Fruit fly (Drosophila melanogaster): ENCODE measurements around the gene CG17375.

The CG17375 gene

dm6 chr2L:6805783-6806182 lies at the start of gene CG17375:
Gene CG17375 (minus strand): TSS chr2L:6805792.
- TF ChIP-seq Fer2 (tag; optimal IDR thresholded peaks at IDR 0.05) (no peak), CG34224 (GFP tag; IDR thresholded peaks at IDR 0.05; ENCODE audit: partially characterized antibody) (no peak), CG4424 (GFP tag; optimal IDR thresholded peaks at IDR 0.05) (no peak), CG8290 (GFP tag; optimal IDR thresholded peaks at IDR 0.05) (no peak), CG8290 (tag; optimal IDR thresholded peaks at IDR 0.05) (no peak), prd (optimal IDR thresholded peaks at IDR 0.05) (peak in 1 of 2 experiments; percentile 39), prd (GFP tag; IDR thresholded peaks at IDR 0.05) (no peak), ara (GFP tag; IDR thresholded peaks at IDR 0.05) (no peak), bcd (GFP tag; optimal IDR thresholded peaks at IDR 0.05) (no peak), Poxn (GFP tag; IDR thresholded peaks at IDR 0.05) (no peak), CG6654 (GFP tag; optimal IDR thresholded peaks at IDR 0.05) (peak; percentile 92), B-H1 (GFP tag; IDR thresholded peaks at IDR 0.05) (no peak), maf-S (GFP tag; optimal IDR thresholded peaks at IDR 0.05) (no peak)

DNA sequence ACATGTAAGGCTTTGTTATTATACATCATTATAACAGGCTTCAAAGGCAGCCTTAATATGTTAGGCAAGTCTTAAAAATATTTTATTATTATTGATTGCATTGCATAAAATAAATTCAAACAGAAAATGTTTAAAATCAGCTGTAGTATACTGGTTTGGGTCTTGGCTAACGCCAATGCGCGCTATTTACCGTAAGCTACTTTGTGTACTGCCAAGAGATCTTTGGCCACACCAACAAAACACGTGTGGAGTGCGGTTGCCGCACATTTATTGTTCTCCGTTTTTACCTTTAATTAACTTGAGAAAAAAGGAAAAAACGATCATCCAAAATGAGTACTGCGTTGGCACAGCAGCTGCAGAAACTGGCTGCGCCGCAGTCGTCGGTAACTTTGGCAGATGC lies 48.3 kb upstream of the CG17375 start:
- peak; percentile 43 for TF ChIP-seq CG10267 (tag; optimal IDR thresholded peaks at IDR 0.05)
- TF ChIP-seq exex (tag; optimal IDR thresholded peaks at IDR 0.05), result no peak
- peak; percentile 6 for TF ChIP-seq Sin3A (optimal IDR thresholded peaks at IDR 0.05)
- peak; percentile 59 for TF ChIP-seq Vsx1 (GFP tag; optimal IDR thresholded peaks at IDR 0.05)
- TF ChIP-seq CTCF (GFP tag; optimal IDR thresholded peaks at IDR 0.05), result peak; percentile 69
- peak; percentile 32; the same call in 2 of the 3 replicates for TF ChIP-seq CG16813 (GFP tag; IDR thresholded peaks at IDR 0.05; ENCODE audit: partially characterized antibody)
- TF ChIP-seq NC2β (GFP tag; optimal IDR thresholded peaks at IDR 0.05), result peak; percentile 20
- peak; percentile 76 for TF ChIP-seq HmgZ (tag; optimal IDR thresholded peaks at IDR 0.05)
- peak; percentile 17 for TF ChIP-seq Dek (tag; optimal IDR thresholded peaks at IDR 0.05)
- 0 out of 3 replicates have a peak, but pooled peaks have one; percentile 32 for TF ChIP-seq zfh1 (GFP tag; IDR thresholded peaks at IDR 0.05)
- no peak for TF ChIP-seq cg (GFP tag; optimal IDR thresholded peaks at IDR 0.05)
- TF ChIP-seq Fer3 (tag; optimal IDR thresholded peaks at IDR 0.05), result no peak
- peak; percentile 68 for TF ChIP-seq stwl (tag; optimal IDR thresholded peaks at IDR 0.05)
- peak; percentile 49 for TF ChIP-seq CG12391 (tag; optimal IDR thresholded peaks at IDR 0.05)
- peak; percentile 57 for TF ChIP-seq CG3995 (GFP tag; optimal IDR thresholded peaks at IDR 0.05)
- peak; percentile 15 for TF ChIP-seq Abd-B (GFP tag; optimal IDR thresholded peaks at IDR 0.05)
- peak; percentile 50 for TF ChIP-seq phol (tag; optimal IDR thresholded peaks at IDR 0.05)
- peak; percentile 19 for TF ChIP-seq bcd (GFP tag; optimal IDR thresholded peaks at IDR 0.05)
- TF ChIP-seq ato (GFP tag; IDR thresholded peaks at IDR 0.05; ENCODE audit: partially characterized antibody), result peak; percentile 36; the same call in 1 of the 2 replicates
- TF ChIP-seq CG9797 (GFP tag; optimal IDR thresholded peaks at IDR 0.05), result peak; percentile 88
- TF ChIP-seq Dp (GFP tag; optimal IDR thresholded peaks at IDR 0.05), result peak; percentile 77
- no peak for TF ChIP-seq PHDP (tag; optimal IDR thresholded peaks at IDR 0.05)
- TF ChIP-seq Ets65A (GFP tag), result peak; percentile 20
- peak; percentile 44 for TF ChIP-seq D (optimal IDR thresholded peaks at IDR 0.05)
- TF ChIP-seq D (GFP tag; optimal IDR thresholded peaks at IDR 0.05), result no peak
- peak; percentile 53 for TF ChIP-seq CHES-1-like (GFP tag; optimal IDR thresholded peaks at IDR 0.05)
- TF ChIP-seq CG12155 (GFP tag; optimal IDR thresholded peaks at IDR 0.05), result no peak
- TF ChIP-seq CG9437 (GFP tag; optimal IDR thresholded peaks at IDR 0.05), result peak; percentile 86
- TF ChIP-seq CG3847 (GFP tag; IDR thresholded peaks at IDR 0.05), result peak; percentile 41; the same call in 1 of the 2 replicates
- TF ChIP-seq CG7987 (GFP tag; optimal IDR thresholded peaks at IDR 0.05), result no peak
- peak; percentile 59 for TF ChIP-seq CG8924 (tag; optimal IDR thresholded peaks at IDR 0.05)
- TF ChIP-seq Nf-YB (GFP tag; optimal IDR thresholded peaks at IDR 0.05), result no peak
- TF ChIP-seq pzg (GFP tag; optimal IDR thresholded peaks at IDR 0.05), result peak; percentile 92
- peak; percentile 72 for TF ChIP-seq trem (tag; optimal IDR thresholded peaks at IDR 0.05)
- peak; percentile 93 for TF ChIP-seq CG17186 (GFP tag; optimal IDR thresholded peaks at IDR 0.05)
- TF ChIP-seq MBD-R2 (GFP tag; IDR thresholded peaks at IDR 0.05), result peak; percentile 96
- TF ChIP-seq pita (GFP tag; optimal IDR thresholded peaks at IDR 0.05), result peak; percentile 70
- TF ChIP-seq CG30431 (GFP tag; optimal IDR thresholded peaks at IDR 0.05), result no peak
- TF ChIP-seq CG8089 (GFP tag; optimal IDR thresholded peaks at IDR 0.05), result no peak
